Worm (Caenorhabditis elegans) whole organism, early embryonic: ENCODE measurements around the gene ost-1.

Experiments
- B0310.2 ChIP-seq: sonication (generic microtip); optimal IDR thresholded peaks from 2 replicates; lab custom pipeline; 2016; ENCODE audit warnings: mild to moderate bottlenecking, missing genetic modification characterization, missing compliant biosample characterization
- F13C5.2 ChIP-seq: sonication (generic microtip); optimal IDR thresholded peaks from 2 replicates; lab custom pipeline; 2017; ENCODE audit warnings: mild to moderate bottlenecking, missing genetic modification characterization, inconsistent platforms, missing compliant biosample characterization
- aly-1 ChIP-seq: sonication (generic microtip); optimal IDR thresholded peaks from 2 replicates; lab custom pipeline; 2016; ENCODE audit warnings: missing genetic modification characterization, missing compliant biosample characterization
- ama-1 ChIP-seq: fragments of 150-350 bp; optimal IDR thresholded peaks from 2 replicates; lab custom pipeline; 2014
- ceh-13 ChIP-seq: fragments of 200-800 bp; sonication (Bioruptor generic); optimal IDR thresholded peaks from 2 replicates; lab custom pipeline; 2018; ENCODE audit warnings: mild to moderate bottlenecking, missing genetic modification characterization, missing compliant biosample characterization
- ceh-36 ChIP-seq: sonication (generic microtip); optimal IDR thresholded peaks from 2 replicates; lab custom pipeline; 2016; ENCODE audit warnings: missing genetic modification characterization, inconsistent platforms, missing compliant biosample characterization
- ets-7 ChIP-seq: sonication (generic microtip); optimal IDR thresholded peaks from 2 replicates; lab custom pipeline; 2016; ENCODE audit warnings: missing genotype, missing genetic modification characterization, missing compliant biosample characterization
- flt-1 ChIP-seq: fragments of 200-800 bp; sonication (Bioruptor generic); IDR thresholded peaks from 2 replicates; pipeline ENCODE4 v1.3.6; 2022; ENCODE audit warnings: missing genetic modification characterization, missing compliant biosample characterization
- hmbx-1 ChIP-seq: sonication (generic microtip); optimal IDR thresholded peaks from 2 replicates; lab custom pipeline; 2016; ENCODE audit warnings: mild to moderate bottlenecking, missing genetic modification characterization, missing compliant biosample characterization
- hmg-4 ChIP-seq: fragments of 200-800 bp; sonication (Bioruptor generic); optimal IDR thresholded peaks from 2 replicates; lab custom pipeline; 2018; ENCODE audit warnings: mild to moderate bottlenecking, missing genetic modification characterization, missing compliant biosample characterization
- hnd-1 ChIP-seq: sonication (generic microtip); optimal IDR thresholded peaks from 2 replicates; lab custom pipeline; 2016; ENCODE audit warnings: missing genetic modification characterization, missing compliant biosample characterization
- pes-1 ChIP-seq: fragments of 200-800 bp; sonication (Bioruptor generic); IDR thresholded peaks from 2 replicates; pipeline ENCODE4 v1.3.6; 2022; ENCODE audit warnings: missing genetic modification reagents, missing genetic modification characterization, missing compliant biosample characterization
- scrt-1 ChIP-seq: fragments of 200-800 bp; sonication (Bioruptor generic); IDR thresholded peaks from 2 replicates; pipeline ENCODE4 v1.3.6; 2022; ENCODE audit warnings: missing genetic modification characterization, missing compliant biosample characterization
- sea-1 ChIP-seq: fragments of 200-800 bp; sonication (Bioruptor generic); conservative IDR thresholded peaks from 2 replicates; pipeline ENCODE4 v1.3.6; 2022; ENCODE audit warnings: missing genetic modification characterization, missing compliant biosample characterization
- tbx-11 ChIP-seq: fragments of 200-800 bp; sonication (Bioruptor generic); IDR thresholded peaks from 2 replicates; pipeline ENCODE4 v1.3.6; 2022; ENCODE audit warnings: missing genetic modification characterization, missing compliant biosample characterization
- tbx-37 ChIP-seq: fragments of 200-800 bp; sonication (Bioruptor generic); conservative IDR thresholded peaks from 2 replicates; pipeline ENCODE4 v1.3.6; 2022; ENCODE audit warnings: missing genetic modification reagents, missing genetic modification characterization, missing compliant biosample characterization
- tra-4 ChIP-seq: sonication (generic microtip); optimal IDR thresholded peaks from 2 replicates; lab custom pipeline; 2017; ENCODE audit warnings: missing genetic modification characterization, missing compliant biosample characterization

Gene ost-1

ce11 chrIV:1074069-1074468 lies 33.1 kb upstream of the ost-1 start:
- TF ChIP-seq hmbx-1 (tag; lab: Kevin White, UChicago) (no peak), ets-7 (tag; lab: Kevin White, UChicago) (no peak)

- TF ChIP-seq hmg-4 = no peak
- TF ChIP-seq hnd-1 (tag; lab: Kevin White, UChicago) = no peak
- TF ChIP-seq pes-1 = no peak
- TF ChIP-seq hmbx-1 (tag; lab: Kevin White, UChicago) = no peak
- no peak for TF ChIP-seq tra-4 (tag; lab: Kevin White, UChicago)
- no peak for TF ChIP-seq F13C5.2
Measured at ce11 chrIV:1075484-1075883, 31.7 kb upstream of the ost-1 start.

- TF ChIP-seq scrt-1 (no peak), flt-1 (no peak), hmbx-1 (tag; lab: Kevin White, UChicago) (no peak), F13C5.2 (no peak), tbx-37 (GFP tag; lab: Robert Waterston, UW) (no peak), pes-1 (no peak), hnd-1 (tag; lab: Kevin White, UChicago) (no peak), hmg-4 (no peak), tra-4 (tag; lab: Kevin White, UChicago) (no peak), ama-1 (lab: Kevin White, UChicago) (no peak), ceh-36 (no peak), B0310.2 (no peak), ceh-13 (no peak), tbx-11 (GFP tag; lab: Robert Waterston, UW) (no peak), aly-1 (tag; lab: Kevin White, UChicago) (no peak), sea-1 (no peak), ets-7 (tag; lab: Kevin White, UChicago) (no peak)
Measured at ce11 chrIV:1086913-1087312, 20.3 kb upstream of the ost-1 start, which contains the start of gene csn-4. csn-4 (minus strand) TSS chrIV:1087013.

- TF ChIP-seq tra-4 (tag; lab: Kevin White, UChicago) (no peak), pes-1 (0 out of 2 replicates have a peak, but pooled peaks have one; percentile 38), ets-7 (tag; lab: Kevin White, UChicago) (no peak), hmbx-1 (tag; lab: Kevin White, UChicago) (peak; percentile 35), hmg-4 (peak; percentile 49), sea-1 (0 out of 2 replicates have a peak, but pooled peaks have one; percentile 51), aly-1 (tag; lab: Kevin White, UChicago) (no peak), hnd-1 (tag; lab: Kevin White, UChicago) (no peak), ceh-13 (no peak), flt-1 (no peak; the same call in 1 of the 2 replicates), B0310.2 (no peak), scrt-1 (peak; percentile 64; the same call in 1 of the 2 replicates), ceh-36 (no peak), F13C5.2 (peak; percentile 94), ama-1 (lab: Kevin White, UChicago) (no peak), tbx-37 (GFP tag; lab: Robert Waterston, UW) (peak; percentile 51; the same call in 1 of the 2 replicates), tbx-11 (GFP tag; lab: Robert Waterston, UW) (peak; percentile 58; the same call in 1 of the 2 replicates)
Measured at ce11 chrIV:1093870-1094564, 13.2 kb upstream of the ost-1 start, which contains the start of the genes cct-8 and Y55F3AR.2. cct-8 (minus strand) TSS chrIV:1093920. Y55F3AR.2 (plus strand) TSS chrIV:1094541.

- TF ChIP-seq ets-7 (tag; lab: Kevin White, UChicago) (no peak), flt-1 (no peak), tbx-37 (GFP tag; lab: Robert Waterston, UW) (no peak), sea-1 (no peak), tra-4 (tag; lab: Kevin White, UChicago) (no peak), ceh-36 (no peak), B0310.2 (no peak), ama-1 (lab: Kevin White, UChicago) (no peak), ceh-13 (no peak), hmbx-1 (tag; lab: Kevin White, UChicago) (no peak), tbx-11 (GFP tag; lab: Robert Waterston, UW) (no peak), scrt-1 (no peak), hnd-1 (tag; lab: Kevin White, UChicago) (no peak), aly-1 (tag; lab: Kevin White, UChicago) (no peak), pes-1 (no peak)
Measured at ce11 chrIV:1096154-1096553, 11.0 kb upstream of the ost-1 start.

ce11 chrIV:1097153-1097552 lies 10.0 kb upstream of the ost-1 start, which contains the start of gene cox-18:
cox-18 (plus strand) TSS chrIV:1097453.
- TF ChIP-seq sea-1 (no peak), F13C5.2 (no peak), tbx-37 (GFP tag; lab: Robert Waterston, UW) (no peak), scrt-1 (no peak), B0310.2 (no peak), tra-4 (tag; lab: Kevin White, UChicago) (no peak), ama-1 (lab: Kevin White, UChicago) (no peak), pes-1 (no peak)

- TF ChIP-seq scrt-1 (no peak), ama-1 (lab: Kevin White, UChicago) (no peak), hmg-4 (no peak), hnd-1 (tag; lab: Kevin White, UChicago) (no peak), tbx-37 (GFP tag; lab: Robert Waterston, UW) (no peak), aly-1 (tag; lab: Kevin White, UChicago) (no peak), ceh-36 (no peak), tbx-11 (GFP tag; lab: Robert Waterston, UW) (no peak), tra-4 (tag; lab: Kevin White, UChicago) (no peak), ets-7 (tag; lab: Kevin White, UChicago) (no peak), pes-1 (no peak), hmbx-1 (tag; lab: Kevin White, UChicago) (no peak), F13C5.2 (no peak)
Measured at ce11 chrIV:1104518-1104917, 2.7 kb upstream of the ost-1 start, which contains the start of the genes C44B12.9 and C44B12.3. C44B12.9 (minus strand) TSS chrIV:1104618. C44B12.3 (plus strand) TSS chrIV:1104766.
